Worm (Caenorhabditis elegans) whole organism, L2 larva: ENCODE data around the gene fln-2.

Experiments used
- Y55F3AM.14 ChIP-seq: fragments of 200-800 bp; sonication (Bioruptor generic); optimal IDR thresholded peaks from 2 replicates; lab custom pipeline; 2018; ENCODE audit warnings: mild to moderate bottlenecking, missing genetic modification characterization, missing compliant biosample characterization
- ama-1 ChIP-seq: fragments of 150-350 bp; optimal IDR thresholded peaks from 2 replicates; lab custom pipeline; 2018; ENCODE audit warnings: inconsistent platforms
- blmp-1 ChIP-seq: sonication (generic microtip); optimal IDR thresholded peaks from 2 replicates; lab custom pipeline; 2017; ENCODE audit warnings: missing genetic modification characterization, mild to moderate bottlenecking, missing compliant biosample characterization, antibody characterized with exemption, moderate library complexity; ENCODE audit not compliant: insufficient read depth
- crh-2 ChIP-seq: sonication (generic microtip); optimal IDR thresholded peaks from 2 replicates; lab custom pipeline; 2017; ENCODE audit warnings: missing biosample characterization, missing genetic modification characterization
- lin-11 ChIP-seq: fragments of 150-350 bp; sonication (generic microtip); optimal IDR thresholded peaks from 2 replicates; lab custom pipeline; 2014; ENCODE audit warnings: missing biosample characterization, missing genetic modification characterization, inconsistent platforms, mixed read lengths
- mbf-1 ChIP-seq: sonication (generic microtip); optimal IDR thresholded peaks from 2 replicates; lab custom pipeline; 2017; ENCODE audit warnings: missing biosample characterization, missing genetic modification characterization
- mdl-1 ChIP-seq, 2 experiments: fragments of 150-350 bp in 1 of 2; sonication (generic microtip) in 1 of 2; optimal IDR thresholded peaks; 2 replicates each; lab custom pipeline; 2017; ENCODE audit warnings: missing biosample characterization in 2 of 2, missing genetic modification characterization in 2 of 2
- nhr-11 ChIP-seq: fragments of 150-350 bp; optimal IDR thresholded peaks from 2 replicates; lab custom pipeline; 2014; ENCODE audit warnings: missing biosample characterization, missing genetic modification characterization
- nhr-12 ChIP-seq: fragments of 150-350 bp; optimal IDR thresholded peaks from 2 replicates; lab custom pipeline; 2014; ENCODE audit warnings: missing biosample characterization, missing genetic modification characterization
- nhr-23 ChIP-seq: fragments of 150-350 bp; optimal IDR thresholded peaks from 2 replicates; lab custom pipeline; 2014; ENCODE audit warnings: missing biosample characterization, missing genetic modification reagents, missing genetic modification characterization
- nhr-25 ChIP-seq: fragments of 150-350 bp; sonication (generic microtip); optimal IDR thresholded peaks from 3 replicates; lab custom pipeline; 2014; ENCODE audit warnings: missing biosample characterization, missing genetic modification characterization
- sem-4 ChIP-seq: fragments of 150-350 bp; optimal IDR thresholded peaks from 2 replicates; lab custom pipeline; 2014; ENCODE audit warnings: missing biosample characterization, missing genetic modification reagents, missing genetic modification characterization
- sma-9 ChIP-seq, 2 experiments: fragments of 150-350 bp in 1 of 2; sonication (generic microtip) in 1 of 2; optimal IDR thresholded peaks; 2 replicates each; lab custom pipeline; 2014 to 2016; ENCODE audit warnings: missing genetic modification characterization in 2 of 2, mild to moderate bottlenecking in 1 of 2, missing biosample characterization in 1 of 2, missing compliant biosample characterization in 1 of 2, missing genetic modification reagents in 1 of 2, moderate library complexity in 1 of 2
- ztf-1 ChIP-seq: fragments of 200-800 bp; sonication (Bioruptor generic); conservative IDR thresholded peaks from 2 replicates; pipeline ENCODE4 v1.3.6; 2022; ENCODE audit warnings: missing genetic modification characterization, missing compliant biosample characterization
- ztf-11 ChIP-seq: sonication (generic microtip); optimal IDR thresholded peaks from 2 replicates; lab custom pipeline; 2017; ENCODE audit warnings: missing biosample characterization, missing genetic modification characterization

fln-2 gene

DNA sequence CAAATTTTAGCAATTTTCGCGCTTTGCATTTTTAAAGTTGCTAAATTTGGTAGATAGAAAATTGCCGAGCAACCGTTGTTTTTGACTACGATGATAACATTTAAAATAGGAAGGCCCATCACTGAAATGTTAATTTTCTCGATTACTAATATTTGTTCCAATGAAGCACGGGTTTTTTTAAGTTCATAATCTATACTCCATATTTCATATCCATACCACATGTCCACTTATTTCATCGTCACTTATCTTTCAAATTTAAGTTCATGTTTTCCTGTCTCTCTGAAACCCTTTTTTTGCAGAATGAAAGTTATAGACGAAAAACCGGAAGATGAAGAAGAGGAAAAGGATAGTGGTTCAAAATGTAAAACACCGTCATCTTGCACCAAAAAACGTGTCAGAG is 74.7 kb downstream of the fln-2 start, which contains the start of gene gap-2:
gap-2 (plus strand) TSS at position 301 of the 400 bp plus-strand sequence.
- no peak for TF ChIP-seq mbf-1 (tag; lab: Kevin White, UChicago)
- TF ChIP-seq lin-11 (tag; lab: Kevin White, UChicago) = no peak
- no peak for TF ChIP-seq ztf-11 (tag; lab: Kevin White, UChicago)
- no peak for TF ChIP-seq nhr-25 (tag; lab: Kevin White, UChicago)
- TF ChIP-seq mdl-1 (tag; optimal IDR thresholded peaks at IDR 0.05; lab: Kevin White, UChicago) = no peak
- TF ChIP-seq sem-4 = no peak
- TF ChIP-seq sma-9 (GFP tag; optimal IDR thresholded peaks at IDR 0.05; lab: Kevin White, UChicago) = no peak
- no peak for TF ChIP-seq sma-9 (tag; optimal IDR thresholded peaks at IDR 0.05; lab: Kevin White, UChicago)
- TF ChIP-seq blmp-1 (tag; lab: Kevin White, UChicago) = no peak
- TF ChIP-seq nhr-12 (tag; lab: Kevin White, UChicago) = no peak
- no peak for TF ChIP-seq nhr-23 (tag; lab: Kevin White, UChicago)
- TF ChIP-seq ztf-1 = no peak
- TF ChIP-seq Y55F3AM.14 (GFP tag; lab: Kevin White, UChicago) = no peak
- TF ChIP-seq ama-1 (lab: Kevin White, UChicago) = no peak

DNA sequence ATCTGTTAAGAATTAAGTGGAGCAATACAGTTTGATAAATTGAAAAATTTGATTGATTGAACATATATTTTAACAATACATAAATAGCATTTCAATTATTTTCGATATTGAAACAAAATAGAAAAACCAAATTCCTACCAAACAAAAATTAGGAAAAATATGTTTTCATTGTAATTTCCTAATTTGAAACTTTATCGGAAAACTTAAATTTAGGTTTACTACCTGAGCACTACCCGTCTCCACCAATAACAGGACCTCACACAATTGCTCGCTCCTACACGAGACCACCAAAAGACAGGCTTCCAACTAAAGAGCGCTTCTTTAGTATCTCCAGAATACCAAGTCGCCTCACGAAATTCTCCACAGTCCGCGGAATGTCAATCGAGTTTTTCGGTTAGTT is 79.3 kb downstream of the fln-2 start:
- TF ChIP-seq nhr-11 (tag; lab: Kevin White, UChicago) (no peak), nhr-12 (tag; lab: Kevin White, UChicago) (no peak), crh-2 (tag; lab: Kevin White, UChicago) (no peak)
- TF ChIP-seq, all 48 proteins: peak for 0
